Fruit fly (Drosophila melanogaster) whole organism, embryonic: ENCODE data around the gene Tnks.

ENCODE experiments used
- Asciz ChIP-seq: fragments of 200-800 bp; sonication (Bioruptor generic); optimal IDR thresholded peaks from 2 replicates; lab custom pipeline; 2017; ENCODE audit warnings: missing biosample characterization, mild to moderate bottlenecking, missing genetic modification characterization, missing genetic modification reagents
- CG1024 ChIP-seq: fragments of 200-800 bp; sonication (Bioruptor generic); IDR thresholded peaks from 2 replicates; pipeline ENCODE4 v1.3.6; 2022; ENCODE audit warnings: missing biosample characterization, missing genetic modification characterization
- CG11695 ChIP-seq: fragments of 200-800 bp; sonication (Bioruptor generic); IDR thresholded peaks from 3 replicates; pipeline ENCODE4 v1.3.6; 2022; ENCODE audit warnings: missing biosample characterization, missing genetic modification characterization
- CG14050 ChIP-seq: fragments of 200-800 bp; sonication (Bioruptor generic); IDR thresholded peaks from 3 replicates; pipeline ENCODE4 v1.3.6; 2022; ENCODE audit warnings: missing biosample characterization, missing genetic modification characterization
- CG1602 ChIP-seq: fragments of 200-800 bp; sonication (Bioruptor generic); optimal IDR thresholded peaks from 3 replicates; lab custom pipeline; 2016; ENCODE audit warnings: missing biosample characterization, missing genetic modification characterization
- CG16815 ChIP-seq: fragments of 200-800 bp; sonication (Bioruptor generic); optimal IDR thresholded peaks from 3 replicates; lab custom pipeline; 2017; ENCODE audit warnings: missing biosample characterization, mild to moderate bottlenecking, missing genetic modification characterization
- CG16863 ChIP-seq: fragments of 200-800 bp; sonication (Bioruptor generic); optimal IDR thresholded peaks from 3 replicates; lab custom pipeline; 2016; ENCODE audit warnings: missing biosample characterization, missing genetic modification characterization
- CG18599 ChIP-seq: fragments of 200-800 bp; sonication (Bioruptor generic); optimal IDR thresholded peaks from 3 replicates; lab custom pipeline; 2017; ENCODE audit warnings: missing biosample characterization, missing genetic modification characterization, mild to moderate bottlenecking, moderate library complexity, missing genetic modification reagents
- CG2129 ChIP-seq: fragments of 200-800 bp; sonication (Bioruptor generic); IDR thresholded peaks from 2 replicates; pipeline ENCODE4 v1.3.6; 2022; ENCODE audit warnings: missing biosample characterization, missing genetic modification characterization; ENCODE audit not compliant: partially characterized antibody
- CG34422 ChIP-seq: fragments of 200-800 bp; sonication (Bioruptor generic); IDR thresholded peaks from 3 replicates; pipeline ENCODE4 v1.3.6; 2022; ENCODE audit warnings: missing biosample characterization, missing genetic modification characterization
- CG43689 ChIP-seq: fragments of 200-800 bp; sonication (Bioruptor generic); IDR thresholded peaks from 2 replicates; pipeline ENCODE4 v1.3.6; 2022; ENCODE audit warnings: missing biosample characterization, missing genetic modification characterization
- CG4617 ChIP-seq: fragments of 200-800 bp; sonication (Bioruptor generic); optimal IDR thresholded peaks from 3 replicates; lab custom pipeline; 2016; ENCODE audit warnings: missing biosample characterization, missing genetic modification characterization, borderline replicate concordance
- CG6254 ChIP-seq: fragments of 200-800 bp; sonication (Bioruptor generic); optimal IDR thresholded peaks from 3 replicates; lab custom pipeline; 2017; ENCODE audit warnings: mild to moderate bottlenecking, missing biosample characterization, missing genetic modification reagents, missing genetic modification characterization
- CG7786 ChIP-seq: fragments of 200-800 bp; sonication (Bioruptor generic); optimal IDR thresholded peaks from 2 replicates; lab custom pipeline; 2016; ENCODE audit warnings: missing biosample characterization, missing genetic modification characterization
- CG8359 ChIP-seq: fragments of 200-800 bp; sonication (Bioruptor generic); optimal IDR thresholded peaks from 2 replicates; lab custom pipeline; 2017; ENCODE audit warnings: missing biosample characterization, mild to moderate bottlenecking, missing genetic modification characterization, borderline replicate concordance
- Camta ChIP-seq: fragments of 200-800 bp; sonication (Bioruptor generic); optimal IDR thresholded peaks from 2 replicates; lab custom pipeline; 2016; ENCODE audit warnings: missing biosample characterization, missing genetic modification characterization
- D19A ChIP-seq: fragments of 200-800 bp; optimal IDR thresholded peaks from 3 replicates; lab custom pipeline; 2019; ENCODE audit warnings: missing biosample characterization, mild to moderate bottlenecking, missing genetic modification characterization, moderate library complexity
- Ets97D ChIP-seq: fragments of 200-800 bp; sonication (Bioruptor generic); optimal IDR thresholded peaks from 3 replicates; lab custom pipeline; 2016; ENCODE audit warnings: missing biosample characterization, missing genetic modification characterization
- GATAe ChIP-seq: fragments of 200-800 bp; sonication (Bioruptor generic); conservative IDR thresholded peaks from 2 replicates; pipeline ENCODE4 v1.3.6; 2022; ENCODE audit warnings: missing biosample characterization, missing genetic modification characterization
- Lhr ChIP-seq: fragments of 200-800 bp; sonication (Bioruptor generic); optimal IDR thresholded peaks from 3 replicates; lab custom pipeline; 2017; ENCODE audit warnings: mild to moderate bottlenecking, missing biosample characterization, missing genetic modification reagents, missing genetic modification characterization
- Meics ChIP-seq: fragments of 200-800 bp; sonication (Bioruptor generic); optimal IDR thresholded peaks from 2 replicates; lab custom pipeline; 2017; ENCODE audit warnings: missing biosample characterization, mild to moderate bottlenecking, missing genetic modification characterization
- Mrtf ChIP-seq: fragments of 200-800 bp; sonication (Bioruptor generic); IDR thresholded peaks from 3 replicates; pipeline ENCODE4 v1.3.6; 2022; ENCODE audit warnings: missing biosample characterization, missing genetic modification characterization
- Myb ChIP-seq: fragments of 200-800 bp; sonication (Bioruptor generic); optimal IDR thresholded peaks from 2 replicates; lab custom pipeline; 2016; ENCODE audit warnings: missing biosample characterization, missing genetic modification characterization
- Rfx ChIP-seq: fragments of 200-800 bp; sonication (Bioruptor generic); IDR thresholded peaks from 2 replicates; pipeline ENCODE4 v1.3.6; 2022; ENCODE audit warnings: missing biosample characterization, missing genetic modification characterization
- Sry-δ ChIP-seq: fragments of 200-800 bp; sonication (Bioruptor generic); optimal IDR thresholded peaks from 2 replicates; lab custom pipeline; 2016; ENCODE audit warnings: missing biosample characterization, missing genetic modification characterization
- Trl ChIP-seq, 3 experiments: fragments of >200 bp in 2 of 3; fragments of 200-800 bp in 1 of 3; sonication (Bioruptor generic) in 1 of 3; optimal IDR thresholded peaks; 2 replicates in 1 of 3; 3 replicates in 2 of 3; lab custom pipeline; 2016 to 2017; ENCODE audit warnings: missing biosample characterization in 1 of 3, missing genetic modification characterization in 1 of 3
- ab ChIP-seq: fragments of 200-800 bp; sonication (Bioruptor generic); optimal IDR thresholded peaks from 2 replicates; lab custom pipeline; 2016; ENCODE audit warnings: missing biosample characterization, missing genetic modification characterization
- abd-A ChIP-seq: fragments of 200-800 bp; sonication (Bioruptor generic); optimal IDR thresholded peaks from 3 replicates; lab custom pipeline; 2019; ENCODE audit warnings: missing biosample characterization, mild to moderate bottlenecking, missing genetic modification characterization, moderate library complexity
- az2 ChIP-seq: fragments of 200-800 bp; sonication (Bioruptor generic); optimal IDR thresholded peaks from 3 replicates; lab custom pipeline; 2016; ENCODE audit warnings: missing biosample characterization, missing genetic modification characterization
- bbx ChIP-seq: fragments of 200-800 bp; sonication (Bioruptor generic); IDR thresholded peaks from 2 replicates; pipeline ENCODE4 v1.3.6; 2022; ENCODE audit warnings: missing biosample characterization, missing genetic modification characterization; ENCODE audit not compliant: partially characterized antibody
- chinmo ChIP-seq: fragments of 200-800 bp; sonication (Bioruptor generic); IDR thresholded peaks from 4 replicates; pipeline ENCODE4 v1.3.6; 2022; ENCODE audit warnings: missing biosample characterization, missing genetic modification characterization; ENCODE audit not compliant: partially characterized antibody
- dmrt11E ChIP-seq: fragments of 200-800 bp; sonication (Bioruptor generic); optimal IDR thresholded peaks from 3 replicates; lab custom pipeline; 2018; ENCODE audit warnings: missing biosample characterization, mild to moderate bottlenecking, missing genetic modification characterization, moderate library complexity
- fu2 ChIP-seq: fragments of 200-800 bp; sonication (Bioruptor generic); optimal IDR thresholded peaks from 2 replicates; lab custom pipeline; 2016; ENCODE audit warnings: missing biosample characterization, missing genetic modification characterization
- grn ChIP-seq: fragments of 200-800 bp; sonication (Bioruptor generic); optimal IDR thresholded peaks from 3 replicates; lab custom pipeline; 2017; ENCODE audit warnings: missing biosample characterization, missing genetic modification characterization
- knrl ChIP-seq: fragments of 200-800 bp; sonication (Bioruptor generic); IDR thresholded peaks from 3 replicates; pipeline ENCODE4 v1.3.6; 2022; ENCODE audit warnings: missing biosample characterization, missing genetic modification characterization; ENCODE audit not compliant: partially characterized antibody
- lbe ChIP-seq: fragments of 200-800 bp; sonication (Bioruptor generic); optimal IDR thresholded peaks from 2 replicates; lab custom pipeline; 2016; ENCODE audit warnings: missing biosample characterization, mild to moderate bottlenecking, missing genetic modification characterization
- luna ChIP-seq: fragments of 200-800 bp; sonication (Bioruptor generic); optimal IDR thresholded peaks from 2 replicates; lab custom pipeline; 2016; ENCODE audit warnings: missing biosample characterization, missing genetic modification characterization
- nerfin-2 ChIP-seq: fragments of 200-800 bp; sonication (Bioruptor generic); IDR thresholded peaks from 2 replicates; pipeline ENCODE4 v1.3.6; 2022; ENCODE audit warnings: missing biosample characterization, missing genetic modification characterization; ENCODE audit not compliant: partially characterized antibody
- onecut ChIP-seq: fragments of 200-800 bp; sonication (Bioruptor generic); IDR thresholded peaks from 2 replicates; pipeline ENCODE4 v1.3.6; 2022; ENCODE audit warnings: missing biosample characterization, missing genetic modification characterization
- phol ChIP-seq: fragments of 200-800 bp; sonication (Bioruptor generic); optimal IDR thresholded peaks from 3 replicates; lab custom pipeline; 2018; ENCODE audit warnings: missing biosample characterization, mild to moderate bottlenecking, missing genetic modification characterization, moderate library complexity
- pzg ChIP-seq: fragments of 200-800 bp; sonication (Bioruptor generic); optimal IDR thresholded peaks from 3 replicates; lab custom pipeline; 2018; ENCODE audit warnings: missing biosample characterization, mild to moderate bottlenecking, missing genetic modification characterization, moderate library complexity
- sd ChIP-seq: fragments of 200-800 bp; sonication (Bioruptor generic); optimal IDR thresholded peaks from 3 replicates; lab custom pipeline; 2018; ENCODE audit warnings: missing biosample characterization, mild to moderate bottlenecking, missing genetic modification characterization, moderate library complexity
- sob ChIP-seq: fragments of 200-800 bp; sonication (Bioruptor generic); IDR thresholded peaks from 2 replicates; pipeline ENCODE4 v1.3.6; 2022; ENCODE audit warnings: missing biosample characterization, missing genetic modification characterization
- tio ChIP-seq: fragments of 200-800 bp; sonication (Bioruptor generic); optimal IDR thresholded peaks from 2 replicates; lab custom pipeline; 2017; ENCODE audit warnings: missing biosample characterization, missing genetic modification characterization, inconsistent platforms
- usp ChIP-seq: fragments of >200 bp; optimal IDR thresholded peaks from 2 replicates; lab custom pipeline; 2017; ENCODE audit warnings: missing biosample characterization, missing genetic modification characterization
- vnd ChIP-seq: fragments of 200-800 bp; sonication (Bioruptor generic); IDR thresholded peaks from 3 replicates; pipeline ENCODE4 v1.3.6; 2022; ENCODE audit warnings: missing biosample characterization, missing genetic modification characterization; ENCODE audit not compliant: partially characterized antibody
- zf30C ChIP-seq: fragments of 200-800 bp; sonication (Bioruptor generic); optimal IDR thresholded peaks from 3 replicates; lab custom pipeline; 2018; ENCODE audit warnings: missing biosample characterization, mild to moderate bottlenecking, missing genetic modification characterization

Gene Tnks

DNA sequence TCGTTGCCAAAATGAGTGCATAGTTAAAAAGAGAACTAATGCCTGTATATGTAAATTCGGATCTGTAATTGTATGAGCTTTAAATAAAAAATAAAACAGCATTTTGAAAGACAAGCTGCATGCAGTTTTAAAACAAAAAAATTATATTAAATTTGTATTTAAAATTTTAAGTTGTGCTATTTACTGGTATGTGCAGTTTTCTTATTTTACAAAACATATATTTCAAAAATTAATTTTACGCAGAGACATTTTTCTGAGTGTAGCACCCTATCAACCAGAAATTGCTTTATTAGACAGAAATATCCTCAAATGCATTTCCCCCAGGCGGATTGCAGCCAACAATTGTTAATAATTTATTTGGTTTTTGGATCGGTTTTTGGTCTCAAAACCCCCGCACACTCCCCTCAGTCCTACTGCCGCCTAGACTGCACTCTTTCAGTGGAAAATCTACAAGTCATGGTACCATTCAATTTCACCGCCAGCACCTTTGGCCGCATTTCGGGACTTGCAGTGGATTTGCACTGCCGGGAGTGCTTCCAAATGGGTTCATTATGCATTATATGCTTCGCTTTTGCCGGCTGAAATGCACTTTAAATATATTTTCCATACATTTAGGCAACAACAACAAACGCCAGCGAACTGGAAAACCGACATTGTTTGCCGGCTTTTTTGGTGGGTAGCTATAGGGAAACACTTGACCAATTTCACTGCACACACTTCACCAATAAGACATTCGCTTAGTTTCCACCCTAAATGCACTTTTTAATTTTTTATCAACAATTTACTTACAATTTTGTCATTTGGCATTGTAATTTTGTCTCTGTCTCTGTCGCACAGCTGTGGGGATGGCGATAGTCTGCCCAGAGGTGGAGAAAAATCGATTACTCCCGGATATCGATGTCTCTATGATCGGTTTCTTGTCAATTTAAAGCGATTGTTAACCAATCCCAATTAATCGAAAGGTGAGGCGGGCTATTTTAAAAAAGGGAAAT lies 37.0 kb downstream of the Tnks start, which contains the start of gene Npl4 (continued):
- TF ChIP-seq Asciz (GFP tag; lab: Kevin White, UChicago): no peak
- 0 out of 2 replicates have a peak, but pooled peaks have one; percentile 11 for TF ChIP-seq sob
- TF ChIP-seq CG6254 (GFP tag; lab: Kevin White, UChicago): no peak
- TF ChIP-seq CG11695: 0 out of 3 replicates have a peak, but pooled peaks have one; percentile 58
- no peak for TF ChIP-seq Lhr
- TF ChIP-seq vnd (GFP tag; lab: Robert Waterston, UW): peak; percentile 93
- TF ChIP-seq nerfin-2: peak; percentile 99
- peak; percentile 16 for TF ChIP-seq phol
- TF ChIP-seq CG7786 (GFP tag; lab: Kevin White, UChicago): no peak
- TF ChIP-seq Mrtf (GFP tag; lab: Robert Waterston, UW): no peak
- no peak for TF ChIP-seq fu2 (GFP tag; lab: Kevin White, UChicago)
- no peak for TF ChIP-seq CG16863 (GFP tag; lab: Kevin White, UChicago)
- peak; percentile 98 for TF ChIP-seq bbx (GFP tag; lab: Robert Waterston, UW)
- peak; percentile 50 for TF ChIP-seq dmrt11E
- TF ChIP-seq Ets97D (GFP tag; lab: Kevin White, UChicago): peak; percentile 15
- 0 out of 2 replicates have a peak, but pooled peaks have one; percentile 9 for TF ChIP-seq CG1024 (GFP tag; lab: Robert Waterston, UW)
- no peak for TF ChIP-seq CG43689 (GFP tag; lab: Robert Waterston, UW)
- TF ChIP-seq az2 (GFP tag; lab: Kevin White, UChicago): peak; percentile 23
- no peak for TF ChIP-seq Trl (optimal IDR thresholded peaks at IDR 0.05; lab: Kevin White, UChicago)
- TF ChIP-seq Trl (GFP tag; optimal IDR thresholded peaks at IDR 0.05; lab: Kevin White, UChicago): no peak
- TF ChIP-seq lbe (GFP tag; lab: Kevin White, UChicago): no peak
- peak; percentile 94 for TF ChIP-seq chinmo (GFP tag; lab: Robert Waterston, UW)
- no peak for TF ChIP-seq grn (GFP tag; lab: Kevin White, UChicago)
- TF ChIP-seq CG14050 (GFP tag; lab: Robert Waterston, UW): no peak
- TF ChIP-seq usp (GFP tag; lab: Kevin White, UChicago): no peak
- TF ChIP-seq pzg (GFP tag; lab: Kevin White, UChicago): peak; percentile 84
- peak; percentile 72 for TF ChIP-seq CG4617 (GFP tag; lab: Kevin White, UChicago)
- TF ChIP-seq Rfx (GFP tag; lab: Robert Waterston, UW): 0 out of 2 replicates have a peak, but pooled peaks have one; percentile 14
- peak; percentile 38 for TF ChIP-seq Camta (GFP tag; lab: Kevin White, UChicago)
- no peak for TF ChIP-seq abd-A
- TF ChIP-seq CG16815 (GFP tag; lab: Kevin White, UChicago): peak; percentile 6
- no peak for TF ChIP-seq sd (tag; lab: Kevin White, UChicago)
- peak; percentile 92 for TF ChIP-seq Sry-δ (GFP tag; lab: Kevin White, UChicago)
- TF ChIP-seq CG34422 (GFP tag; lab: Robert Waterston, UW): peak; percentile 72; the same call in 1 of the 3 replicates
- TF ChIP-seq tio (GFP tag; lab: Kevin White, UChicago): peak; percentile 25
- no peak for TF ChIP-seq CG8359 (GFP tag; lab: Kevin White, UChicago)
- TF ChIP-seq knrl: peak; percentile 80; the same call in 2 of the 3 replicates
- no peak for TF ChIP-seq D19A (tag; lab: Kevin White, UChicago)
- peak; percentile 20 for TF ChIP-seq CG1602 (GFP tag; lab: Kevin White, UChicago)
- no peak for TF ChIP-seq GATAe (GFP tag; lab: Robert Waterston, UW)
- no peak for TF ChIP-seq CG18599 (GFP tag; lab: Kevin White, UChicago)
- peak; percentile 72 for TF ChIP-seq CG2129 (GFP tag; lab: Robert Waterston, UW)
- TF ChIP-seq Meics (GFP tag; lab: Kevin White, UChicago): peak; percentile 23
- peak; percentile 48 for TF ChIP-seq zf30C (GFP tag; lab: Kevin White, UChicago)
- 0 out of 2 replicates have a peak, but pooled peaks have one; percentile 18 for TF ChIP-seq onecut (GFP tag; lab: Robert Waterston, UW)
- no peak for TF ChIP-seq luna (GFP tag; lab: Kevin White, UChicago)
- no peak for TF ChIP-seq ab (GFP tag; lab: Kevin White, UChicago)
- peak; percentile 19 for TF ChIP-seq Myb (GFP tag; lab: Kevin White, UChicago)
